Fruit fly (Drosophila melanogaster) whole organism, wandering third instar larva: ENCODE data around the gene CG32087.

Experiments
- GATAd ChIP-seq: sonication (Bioruptor generic); optimal IDR thresholded peaks from 2 replicates; lab custom pipeline; 2016; ENCODE audit warnings: missing biosample characterization, missing genetic modification characterization
- Hnf4 ChIP-seq: fragments of 200-800 bp; sonication (Bioruptor generic); optimal IDR thresholded peaks from 2 replicates; lab custom pipeline; 2016; ENCODE audit warnings: missing biosample characterization, mild to moderate bottlenecking, missing genetic modification characterization
- Myc ChIP-seq: fragments of >200 bp; optimal IDR thresholded peaks from 2 replicates; lab custom pipeline; 2017
- br ChIP-seq: fragments of 200-800 bp; sonication (Bioruptor generic); optimal IDR thresholded peaks from 2 replicates; lab custom pipeline; 2016; ENCODE audit warnings: missing biosample characterization, missing genetic modification characterization
- dmrt93B ChIP-seq: fragments of 200-800 bp; sonication (Bioruptor generic); optimal IDR thresholded peaks from 2 replicates; lab custom pipeline; 2018; ENCODE audit warnings: missing biosample characterization, mild to moderate bottlenecking, missing genetic modification characterization
- fru ChIP-seq: fragments of 200-800 bp; sonication (Bioruptor generic); optimal IDR thresholded peaks from 3 replicates; lab custom pipeline; 2016; ENCODE audit warnings: missing biosample characterization, mild to moderate bottlenecking, missing genetic modification characterization
- h ChIP-seq: fragments of 200-800 bp; sonication (Bioruptor generic); optimal IDR thresholded peaks from 3 replicates; lab custom pipeline; 2016; ENCODE audit warnings: missing biosample characterization, mild to moderate bottlenecking, missing genetic modification characterization
- jim ChIP-seq: fragments of 175-275, 200-325 bp; sonication (Bioruptor generic); optimal IDR thresholded peaks from 2 replicates; lab custom pipeline; 2016; ENCODE audit warnings: missing biosample characterization, mild to moderate bottlenecking, missing genetic modification characterization
- lola ChIP-seq: fragments of >200 bp; optimal IDR thresholded peaks from 2 replicates; lab custom pipeline; 2017; ENCODE audit warnings: missing biosample characterization, missing genetic modification characterization
- rgr ChIP-seq: fragments of 200-800 bp; sonication (Bioruptor generic); optimal IDR thresholded peaks from 3 replicates; lab custom pipeline; 2016; ENCODE audit warnings: missing biosample characterization, mild to moderate bottlenecking, missing genetic modification characterization

DNA sequence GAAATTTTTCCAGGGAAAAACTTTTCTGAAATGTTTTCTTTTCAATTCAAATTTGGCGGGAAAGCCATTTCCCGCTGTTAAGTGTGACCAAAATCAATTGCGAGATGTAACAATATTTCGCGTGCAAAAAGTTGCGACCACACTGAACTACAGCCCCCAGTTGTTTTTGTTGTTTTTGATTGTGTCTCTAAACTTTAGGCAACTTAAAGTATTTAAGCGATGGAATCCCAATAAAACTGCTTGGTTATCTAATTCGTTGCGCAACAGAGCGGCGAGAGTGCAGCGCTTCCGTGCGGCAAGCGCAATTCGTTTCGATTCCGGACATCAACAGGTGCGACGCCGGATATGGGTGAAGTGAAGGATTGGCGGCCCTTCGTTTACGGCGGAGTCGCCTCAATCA lies 11.2 kb upstream of the CG32087 start, which contains the start of gene Bmcp:
- TF ChIP-seq dmrt93B (GFP tag; lab: Kevin White, UChicago) (no peak), lola (GFP tag; lab: Kevin White, UChicago) (no peak), Hnf4 (GFP tag; lab: Kevin White, UChicago) (no peak), rgr (GFP tag; lab: Kevin White, UChicago) (no peak), h (GFP tag; lab: Kevin White, UChicago) (no peak), fru (GFP tag; lab: Kevin White, UChicago) (no peak), jim (GFP tag; lab: Kevin White, UChicago) (no peak), br (GFP tag; lab: Kevin White, UChicago) (no peak), GATAd (GFP tag; lab: Kevin White, UChicago) (no peak), Myc (lab: Kevin White, UChicago) (no peak)
